Fruit fly (Drosophila melanogaster) whole organism, embryonic: ENCODE measurements around the gene Hrb27C.
A peak's percentile ranks its signal among the peaks of the same experiment; 100 is the strongest.

Experiments used
- Asciz ChIP-seq: fragments of 200-800 bp; sonication (Bioruptor generic); optimal IDR thresholded peaks from 2 replicates; lab custom pipeline; 2017; ENCODE audit warnings: missing biosample characterization, mild to moderate bottlenecking, missing genetic modification characterization, missing genetic modification reagents
- Atf3 ChIP-seq: fragments of 200-800 bp; sonication (Bioruptor generic); optimal IDR thresholded peaks from 3 replicates; lab custom pipeline; 2016; ENCODE audit warnings: missing biosample characterization, missing genetic modification characterization
- B-H2 ChIP-seq: fragments of 200-800 bp; sonication (Bioruptor generic); optimal IDR thresholded peaks from 2 replicates; lab custom pipeline; 2018; ENCODE audit warnings: missing biosample characterization, mild to moderate bottlenecking, missing genetic modification characterization
- Bgb ChIP-seq: fragments of 200-800 bp; sonication (Bioruptor generic); IDR thresholded peaks from 2 replicates; pipeline ENCODE4 v1.3.6; 2022; ENCODE audit warnings: missing biosample characterization, missing genetic modification characterization; ENCODE audit not compliant: partially characterized antibody
- BtbVII ChIP-seq: fragments of 200-800 bp; sonication (Bioruptor generic); optimal IDR thresholded peaks from 3 replicates; lab custom pipeline; 2017; ENCODE audit warnings: missing biosample characterization, mild to moderate bottlenecking, missing genetic modification characterization
- CG10366 ChIP-seq: fragments of 200-800 bp; sonication (Bioruptor generic); IDR thresholded peaks from 2 replicates; pipeline ENCODE4 v1.3.6; 2022; ENCODE audit warnings: missing biosample characterization, missing genetic modification characterization
- CG12659 ChIP-seq: fragments of 200-800 bp; sonication (Bioruptor generic); optimal IDR thresholded peaks from 3 replicates; lab custom pipeline; 2017; ENCODE audit warnings: mild to moderate bottlenecking, missing biosample characterization, missing genetic modification reagents, missing genetic modification characterization
- CG17361 ChIP-seq: fragments of 200-800 bp; sonication (Bioruptor generic); IDR thresholded peaks from 3 replicates; pipeline ENCODE4 v1.3.6; 2022; ENCODE audit warnings: missing biosample characterization, missing genetic modification characterization
- CG2116 ChIP-seq: fragments of 200-800 bp; sonication (Bioruptor generic); optimal IDR thresholded peaks from 3 replicates; lab custom pipeline; 2018; ENCODE audit warnings: missing biosample characterization, mild to moderate bottlenecking, missing genetic modification characterization
- CG2120 ChIP-seq: fragments of 200-800 bp; sonication (Bioruptor generic); optimal IDR thresholded peaks from 3 replicates; lab custom pipeline; 2016; ENCODE audit warnings: missing biosample characterization, missing genetic modification characterization
- CG2875 ChIP-seq: fragments of 200-800 bp; sonication (Bioruptor generic); optimal IDR thresholded peaks from 2 replicates; lab custom pipeline; 2017; ENCODE audit warnings: missing biosample characterization, mild to moderate bottlenecking, missing genetic modification characterization, missing genetic modification reagents
- CG34422 ChIP-seq: fragments of 200-800 bp; sonication (Bioruptor generic); IDR thresholded peaks from 3 replicates; pipeline ENCODE4 v1.3.6; 2022; ENCODE audit warnings: missing biosample characterization, missing genetic modification characterization
- CG4617 ChIP-seq: fragments of 200-800 bp; sonication (Bioruptor generic); optimal IDR thresholded peaks from 3 replicates; lab custom pipeline; 2016; ENCODE audit warnings: missing biosample characterization, missing genetic modification characterization, borderline replicate concordance
- D ChIP-seq, 2 experiments: fragments of 200-800 bp in 1 of 2; fragments of >200 bp in 1 of 2; sonication (Bioruptor generic) in 1 of 2; optimal IDR thresholded peaks; 2 replicates in 1 of 2; 3 replicates in 1 of 2; lab custom pipeline; 2017; ENCODE audit warnings: mild to moderate bottlenecking in 1 of 2, missing biosample characterization in 1 of 2, missing genetic modification characterization in 1 of 2, missing genetic modification reagents in 1 of 2
- Dad ChIP-seq: fragments of 200-800 bp; sonication (Bioruptor generic); optimal IDR thresholded peaks from 3 replicates; lab custom pipeline; 2016; ENCODE audit warnings: missing biosample characterization, missing genetic modification characterization
- Dp ChIP-seq: fragments of 200-800 bp; sonication (Bioruptor generic); optimal IDR thresholded peaks from 2 replicates; lab custom pipeline; 2018; ENCODE audit warnings: missing biosample characterization, mild to moderate bottlenecking, missing genetic modification characterization, moderate library complexity
- Six4 ChIP-seq: fragments of 200-800 bp; sonication (Bioruptor generic); optimal IDR thresholded peaks from 2 replicates; lab custom pipeline; 2016; ENCODE audit warnings: missing biosample characterization, missing genetic modification characterization
- Ssrp ChIP-seq: fragments of 200-800 bp; sonication (Bioruptor generic); optimal IDR thresholded peaks from 2 replicates; lab custom pipeline; 2018; ENCODE audit warnings: missing biosample characterization, mild to moderate bottlenecking, missing genetic modification characterization, moderate library complexity
- TFAM ChIP-seq: fragments of 200-800 bp; sonication (Bioruptor generic); optimal IDR thresholded peaks from 2 replicates; lab custom pipeline; 2017; ENCODE audit warnings: missing biosample characterization, missing genetic modification characterization, inconsistent platforms
- Tbp ChIP-seq: fragments of >200 bp; optimal IDR thresholded peaks from 2 replicates; lab custom pipeline; 2018; ENCODE audit warnings: missing biosample characterization, missing genetic modification characterization
- Trl ChIP-seq, 3 experiments: fragments of >200 bp in 2 of 3; fragments of 200-800 bp in 1 of 3; sonication (Bioruptor generic) in 1 of 3; optimal IDR thresholded peaks; 2 replicates in 1 of 3; 3 replicates in 2 of 3; lab custom pipeline; 2016 to 2017; ENCODE audit warnings: missing biosample characterization in 1 of 3, missing genetic modification characterization in 1 of 3
- YL-1 ChIP-seq: fragments of 200-800 bp; sonication (Bioruptor generic); optimal IDR thresholded peaks from 3 replicates; lab custom pipeline; 2017; ENCODE audit warnings: missing biosample characterization, mild to moderate bottlenecking, missing genetic modification characterization
- al ChIP-seq: fragments of 200-800 bp; sonication (Bioruptor generic); IDR thresholded peaks from 2 replicates; pipeline ENCODE4 v1.3.6; 2022; ENCODE audit warnings: missing biosample characterization, missing genetic modification characterization
- caup ChIP-seq: fragments of 200-800 bp; sonication (Bioruptor generic); optimal IDR thresholded peaks from 3 replicates; lab custom pipeline; 2017; ENCODE audit warnings: missing biosample characterization, mild to moderate bottlenecking, missing genetic modification characterization, moderate library complexity; ENCODE audit not compliant: severe bottlenecking
- chm ChIP-seq: fragments of 200-800 bp; sonication (Bioruptor generic); IDR thresholded peaks from 2 replicates; pipeline ENCODE4 v1.3.6; 2022; ENCODE audit warnings: missing biosample characterization, missing genetic modification characterization
- dimm ChIP-seq: fragments of 200-800 bp; sonication (Bioruptor generic); IDR thresholded peaks from 2 replicates; pipeline ENCODE4 v1.3.6; 2022; ENCODE audit warnings: missing biosample characterization, missing genetic modification characterization
- eve ChIP-seq, 2 experiments: fragments of >200 bp; optimal IDR thresholded peaks; 2 replicates each; lab custom pipeline; 2017; ENCODE audit warnings: missing biosample characterization in 2 of 2, missing genetic modification characterization in 2 of 2
- fd64A ChIP-seq: fragments of 200-800 bp; sonication (Bioruptor generic); optimal IDR thresholded peaks from 3 replicates; lab custom pipeline; 2018; ENCODE audit warnings: missing biosample characterization, mild to moderate bottlenecking, missing genetic modification characterization
- ftz-f1 ChIP-seq: fragments of 200-800 bp; sonication (Bioruptor generic); optimal IDR thresholded peaks from 2 replicates; lab custom pipeline; 2016; ENCODE audit warnings: missing biosample characterization, missing genetic modification characterization
- gem ChIP-seq: fragments of 200-800 bp; sonication (Bioruptor generic); optimal IDR thresholded peaks from 2 replicates; lab custom pipeline; 2019; ENCODE audit warnings: missing biosample characterization, mild to moderate bottlenecking, missing genetic modification characterization, moderate library complexity
- gfzf ChIP-seq: fragments of 200-800 bp; sonication (Bioruptor generic); optimal IDR thresholded peaks from 2 replicates; lab custom pipeline; 2016; ENCODE audit warnings: missing biosample characterization, mild to moderate bottlenecking, missing genetic modification characterization, moderate library complexity
- grn ChIP-seq: fragments of 200-800 bp; sonication (Bioruptor generic); optimal IDR thresholded peaks from 3 replicates; lab custom pipeline; 2017; ENCODE audit warnings: missing biosample characterization, missing genetic modification characterization
- gsb ChIP-seq: fragments of 200-800 bp; sonication (Bioruptor generic); IDR thresholded peaks from 2 replicates; pipeline ENCODE4 v1.3.6; 2022; ENCODE audit warnings: missing biosample characterization, missing genetic modification characterization
- hb ChIP-seq: fragments of 200-800 bp; sonication (Bioruptor generic); IDR thresholded peaks from 3 replicates; pipeline ENCODE4 v1.3.6; 2022; ENCODE audit warnings: missing biosample characterization, missing genetic modification characterization; ENCODE audit not compliant: partially characterized antibody
- kay ChIP-seq: fragments of 200-800 bp; sonication (Bioruptor generic); optimal IDR thresholded peaks from 2 replicates; lab custom pipeline; 2016; ENCODE audit warnings: missing biosample characterization, missing genetic modification characterization
- lmd ChIP-seq: fragments of 200-800 bp; sonication (Bioruptor generic); IDR thresholded peaks from 2 replicates; pipeline ENCODE4 v1.3.6; 2022; ENCODE audit warnings: missing biosample characterization, missing genetic modification characterization
- nom ChIP-seq: fragments of 200-800 bp; sonication (Bioruptor generic); optimal IDR thresholded peaks from 2 replicates; lab custom pipeline; 2017; ENCODE audit warnings: missing biosample characterization, missing genetic modification characterization, mild to moderate bottlenecking, moderate library complexity, missing genetic modification reagents
- otp ChIP-seq: fragments of 200-800 bp; sonication (Bioruptor generic); IDR thresholded peaks from 3 replicates; pipeline ENCODE4, ENCODE4 v1.3.6; 2022; ENCODE audit warnings: missing biosample characterization, missing genetic modification characterization
- peb ChIP-seq: fragments of 200-800 bp; sonication (Bioruptor generic); IDR thresholded peaks from 2 replicates; pipeline ENCODE4 v1.3.6; 2022; ENCODE audit warnings: missing biosample characterization, missing genetic modification characterization
- prd ChIP-seq, 3 experiments: fragments of >200 bp in 2 of 3; fragments of 200-800 bp in 1 of 3; sonication (Bioruptor generic) in 1 of 3; optimal IDR thresholded peaks in 2 of 3; IDR thresholded peaks in 1 of 3; 2 replicates in 2 of 3; 3 replicates in 1 of 3; pipeline versions ENCODE4 v1.3.6 to Lab custom; 2017 to 2022; ENCODE audit warnings: missing biosample characterization in 1 of 3, missing genetic modification characterization in 1 of 3
- pros ChIP-seq: fragments of 200-800 bp; sonication (Bioruptor generic); optimal IDR thresholded peaks from 3 replicates; lab custom pipeline; 2019; ENCODE audit warnings: missing biosample characterization, mild to moderate bottlenecking, missing genetic modification characterization, moderate library complexity
- pzg ChIP-seq: fragments of 200-800 bp; sonication (Bioruptor generic); optimal IDR thresholded peaks from 3 replicates; lab custom pipeline; 2018; ENCODE audit warnings: missing biosample characterization, mild to moderate bottlenecking, missing genetic modification characterization, moderate library complexity
- seq ChIP-seq: fragments of 200-800 bp; sonication (Bioruptor generic); IDR thresholded peaks from 2 replicates; pipeline ENCODE4 v1.3.6; 2022; ENCODE audit warnings: missing biosample characterization, missing genetic modification characterization
- shn ChIP-seq: fragments of 200-800 bp; sonication (Bioruptor generic); optimal IDR thresholded peaks from 3 replicates; lab custom pipeline; 2016; ENCODE audit warnings: missing biosample characterization, missing genetic modification characterization
- stwl ChIP-seq: fragments of 200-800 bp; sonication (Bioruptor generic); optimal IDR thresholded peaks from 3 replicates; lab custom pipeline; 2018; ENCODE audit warnings: missing biosample characterization, mild to moderate bottlenecking, missing genetic modification characterization, moderate library complexity
- vvl ChIP-seq: fragments of 200-800 bp; sonication (Bioruptor generic); IDR thresholded peaks from 2 replicates; pipeline ENCODE4 v1.3.6; 2022; ENCODE audit warnings: missing biosample characterization, missing genetic modification characterization
- yki ChIP-seq: fragments of >200 bp; optimal IDR thresholded peaks from 3 replicates; lab custom pipeline; 2018

Hrb27C gene

DNA sequence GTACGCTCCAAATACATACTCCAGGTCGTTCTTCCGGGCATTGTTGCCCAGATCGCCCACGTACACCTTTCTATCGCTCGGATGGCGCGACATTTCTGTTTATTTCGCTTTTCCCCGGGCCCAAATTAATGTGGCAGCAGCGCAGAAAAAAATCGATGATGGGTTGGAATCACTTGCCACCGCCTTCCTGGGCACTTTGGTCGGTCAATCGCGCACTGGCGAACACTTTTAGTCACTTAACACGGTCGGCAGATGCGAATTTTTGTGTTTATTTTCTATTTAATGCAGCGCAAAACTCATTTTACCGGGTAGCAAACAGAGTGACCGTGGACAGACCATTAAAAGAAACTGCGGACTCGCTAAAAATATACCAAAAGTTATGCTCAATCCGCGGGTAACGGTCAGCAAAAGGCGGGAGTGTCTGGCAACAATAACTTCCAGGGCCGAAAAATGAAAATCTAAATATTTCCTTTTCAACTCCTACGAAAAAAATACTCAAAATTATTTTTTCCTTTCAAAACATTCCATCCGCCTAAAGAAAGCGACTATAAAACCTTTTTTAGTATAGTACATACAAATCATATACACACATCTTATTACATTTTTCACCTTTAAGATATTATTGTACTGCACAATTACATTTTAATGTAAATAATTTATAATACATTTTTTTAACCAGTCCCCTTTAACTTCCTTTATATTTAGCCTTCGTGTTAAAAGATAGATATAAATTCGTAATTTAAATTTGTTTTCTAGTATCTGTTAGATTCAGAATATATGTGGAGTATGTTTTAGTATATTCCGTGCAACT is 449 bp upstream of the Hrb27C start, which contains the start of gene x16 (continued):
- no peak for TF ChIP-seq otp (GFP tag; lab: Robert Waterston, UW)
- TF ChIP-seq grn (GFP tag; lab: Kevin White, UChicago), result no peak
- TF ChIP-seq gsb (GFP tag; lab: Robert Waterston, UW), result no peak
- TF ChIP-seq CG2875 (GFP tag; lab: Kevin White, UChicago), result no peak
- no peak for TF ChIP-seq Six4 (GFP tag; lab: Kevin White, UChicago)
- no peak for TF ChIP-seq TFAM (GFP tag; lab: Kevin White, UChicago)
- TF ChIP-seq hb, result no peak
- TF ChIP-seq yki, result no peak
- TF ChIP-seq pros (GFP tag; lab: Kevin White, UChicago), result no peak
- no peak for TF ChIP-seq seq (GFP tag; lab: Robert Waterston, UW)
- no peak for TF ChIP-seq prd (optimal IDR thresholded peaks at IDR 0.05; lab: Kevin White, UChicago)
- TF ChIP-seq prd (GFP tag; IDR thresholded peaks at IDR 0.05; lab: Robert Waterston, UW), result no peak
- TF ChIP-seq CG4617 (GFP tag; lab: Kevin White, UChicago), result peak; percentile 45
- no peak for TF ChIP-seq BtbVII (GFP tag; lab: Kevin White, UChicago)
- no peak for TF ChIP-seq peb
- no peak for TF ChIP-seq eve (GFP tag; optimal IDR thresholded peaks at IDR 0.05; lab: Kevin White, UChicago)
- TF ChIP-seq CG10366 (GFP tag; lab: Robert Waterston, UW), result no peak
- TF ChIP-seq lmd, result no peak
- no peak for TF ChIP-seq ftz-f1
- peak; percentile 8 for TF ChIP-seq B-H2 (GFP tag; lab: Kevin White, UChicago)
- TF ChIP-seq pzg (GFP tag; lab: Kevin White, UChicago), result peak; percentile 56
- TF ChIP-seq nom (GFP tag; lab: Kevin White, UChicago), result no peak
- TF ChIP-seq dimm (GFP tag; lab: Robert Waterston, UW), result no peak
- no peak for TF ChIP-seq Bgb (GFP tag; lab: Robert Waterston, UW)
- no peak for TF ChIP-seq fd64A (GFP tag; lab: Kevin White, UChicago)
- TF ChIP-seq Tbp (GFP tag; lab: Kevin White, UChicago), result no peak
- TF ChIP-seq vvl, result no peak; the same call in 1 of the 2 replicates
- no peak for TF ChIP-seq stwl (tag; lab: Kevin White, UChicago)
- TF ChIP-seq Dp, result peak; percentile 51
- no peak for TF ChIP-seq shn (GFP tag; lab: Kevin White, UChicago)

DNA sequence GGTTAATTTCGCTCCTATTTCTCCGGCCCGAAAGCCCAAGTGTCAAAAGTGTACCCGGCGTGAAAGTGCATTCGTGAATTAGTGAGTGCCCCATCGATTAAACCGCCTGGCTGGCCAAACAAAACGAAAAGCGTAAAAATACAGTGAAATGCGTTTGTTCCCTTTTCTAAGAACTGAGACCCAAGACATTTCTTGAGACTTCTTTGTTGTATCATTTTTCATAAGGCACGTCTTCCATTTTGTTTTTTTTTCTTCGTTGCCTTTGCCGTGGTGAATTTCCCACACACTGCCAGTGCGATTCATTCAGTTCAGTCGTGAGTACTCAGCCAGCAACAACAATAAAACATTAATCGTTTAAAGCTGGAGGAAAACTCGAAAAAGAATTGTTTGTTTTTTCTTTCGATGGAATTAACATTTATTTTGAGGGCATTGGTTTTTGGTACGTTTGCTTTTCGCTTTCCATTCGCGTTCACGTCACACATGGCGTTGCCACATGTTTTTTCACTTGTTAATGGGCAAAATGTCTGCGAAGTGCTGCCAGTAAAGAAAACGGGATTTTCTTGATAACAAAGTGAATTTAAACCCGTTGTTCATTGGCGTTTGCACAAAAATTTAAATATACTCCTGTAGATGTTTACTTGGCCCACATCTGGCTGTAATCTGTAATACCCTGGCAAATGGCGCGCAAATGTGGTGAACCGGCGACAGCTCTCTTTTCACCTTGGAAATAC is 1.0 kb downstream of the Hrb27C start:
- TF ChIP-seq Asciz (GFP tag; lab: Kevin White, UChicago), result no peak
- no peak for TF ChIP-seq B-H2 (GFP tag; lab: Kevin White, UChicago)
- peak; percentile 13 for TF ChIP-seq CG12659 (GFP tag; lab: Kevin White, UChicago)
- no peak for TF ChIP-seq CG2116 (GFP tag; lab: Kevin White, UChicago)
- peak; percentile 11 for TF ChIP-seq kay (GFP tag; lab: Kevin White, UChicago)
- peak; percentile 2; the same call in 1 of the 2 replicates for TF ChIP-seq chm (GFP tag; lab: Robert Waterston, UW)
- no peak for TF ChIP-seq YL-1 (GFP tag; lab: Kevin White, UChicago)
- TF ChIP-seq gem, result peak; percentile 12
- TF ChIP-seq Atf3 (GFP tag; lab: Kevin White, UChicago), result no peak
- peak; percentile 7 for TF ChIP-seq CG2120 (GFP tag; lab: Kevin White, UChicago)
- no peak for TF ChIP-seq al (GFP tag; lab: Robert Waterston, UW)
- peak; percentile 19 for TF ChIP-seq gfzf (GFP tag; lab: Kevin White, UChicago)
- no peak for TF ChIP-seq caup (GFP tag; lab: Kevin White, UChicago)
- no peak for TF ChIP-seq Trl (optimal IDR thresholded peaks at IDR 0.05; lab: Kevin White, UChicago)
- no peak for TF ChIP-seq Trl (GFP tag; optimal IDR thresholded peaks at IDR 0.05; lab: Kevin White, UChicago)
- TF ChIP-seq D (optimal IDR thresholded peaks at IDR 0.05; lab: Kevin White, UChicago), result peak; percentile 46
- no peak for TF ChIP-seq D (GFP tag; optimal IDR thresholded peaks at IDR 0.05; lab: Kevin White, UChicago)
- no peak for TF ChIP-seq Ssrp (tag; lab: Kevin White, UChicago)
- no peak for TF ChIP-seq CG17361
- no peak for TF ChIP-seq Dad (GFP tag; lab: Kevin White, UChicago)
- peak; percentile 59; the same call in 1 of the 3 replicates for TF ChIP-seq CG34422 (GFP tag; lab: Robert Waterston, UW)
